Fruit fly (Drosophila melanogaster) Kc167 (cell line): ENCODE results near the gene Eig71Ea.

Source experiments
- Myc ChIP-seq: fragments of >200 bp; optimal IDR thresholded peaks from 2 replicates; lab custom pipeline; 2017; ENCODE audit warnings: missing external identifiers
- Sin3A ChIP-seq: fragments of >200 bp; optimal IDR thresholded peaks from 2 replicates; lab custom pipeline; 2018; ENCODE audit warnings: missing external identifiers
- h ChIP-seq: fragments of >200 bp; optimal IDR thresholded peaks from 3 replicates; lab custom pipeline; 2018; ENCODE audit warnings: missing external identifiers
- insv ChIP-seq: fragments of >200 bp; optimal IDR thresholded peaks from 3 replicates; lab custom pipeline; 2018; ENCODE audit warnings: missing external identifiers
- psq ChIP-seq: fragments of >200 bp; optimal IDR thresholded peaks from 2 replicates; lab custom pipeline; 2017; ENCODE audit warnings: missing external identifiers
- ttk ChIP-seq: sonication (Bioruptor generic); optimal IDR thresholded peaks from 2 replicates; lab custom pipeline; 2017; ENCODE audit warnings: missing external identifiers

- TF ChIP-seq psq (lab: Kevin White, UChicago) (no peak), h (lab: Kevin White, UChicago) (no peak), Myc (lab: Kevin White, UChicago) (no peak), insv (no peak), ttk (lab: Kevin White, UChicago) (no peak), Sin3A (lab: Kevin White, UChicago) (no peak)
These were observed 23.3 kb upstream of the Eig71Ea start for dm6 chr3L:15672800-15673199.
